Worm (Caenorhabditis elegans) whole organism, L4 larva: ENCODE data around the gene T15H9.5.

Experiments
- D1046.2 ChIP-seq: fragments of 200-800 bp; sonication (Bioruptor generic); IDR thresholded peaks from 2 replicates; pipeline ENCODE4 v1.3.6; 2022; ENCODE audit warnings: missing genetic modification characterization, missing compliant biosample characterization
- F37D6.2 ChIP-seq: sonication (generic microtip); optimal IDR thresholded peaks from 2 replicates; lab custom pipeline; 2016; ENCODE audit warnings: mild to moderate bottlenecking, missing genetic modification characterization, missing compliant biosample characterization
- F44E2.7 ChIP-seq: fragments of 200-800 bp; sonication (Bioruptor generic); IDR thresholded peaks from 2 replicates; pipeline ENCODE4 v2.1.2; 2022; ENCODE audit warnings: missing genetic modification characterization, missing compliant biosample characterization
- T20F7.1 ChIP-seq: fragments of 200-800 bp; sonication (Bioruptor generic); optimal IDR thresholded peaks from 2 replicates; lab custom pipeline; 2018; ENCODE audit warnings: mild to moderate bottlenecking, missing genetic modification characterization, missing compliant biosample characterization
- Y105C5A.15 ChIP-seq: fragments of 200-800 bp; sonication (Bioruptor generic); IDR thresholded peaks from 2 replicates; pipeline ENCODE4 v1.3.6; 2022; ENCODE audit warnings: missing genetic modification characterization, missing compliant biosample characterization
- Y48G9A.11 ChIP-seq: fragments of 200-800 bp; sonication (Bioruptor generic); IDR thresholded peaks from 2 replicates; pipeline ENCODE4 v1.3.6; 2022; ENCODE audit warnings: missing genetic modification reagents, missing genetic modification characterization, missing compliant biosample characterization
- ZK337.2 ChIP-seq: fragments of 200-800 bp; sonication (Bioruptor generic); IDR thresholded peaks from 2 replicates; pipeline ENCODE4 v1.3.6; 2022; ENCODE audit warnings: missing genetic modification reagents, missing genetic modification characterization, missing compliant biosample characterization
- ama-1 ChIP-seq: fragments of 150-350 bp; optimal IDR thresholded peaks from 2 replicates; lab custom pipeline; 2014; ENCODE audit warnings: inconsistent platforms, mixed read lengths
- ceh-20 ChIP-seq: fragments of 200-800 bp; sonication (Bioruptor generic); IDR thresholded peaks from 2 replicates; pipeline ENCODE4 v1.3.6; 2022; ENCODE audit warnings: missing genetic modification reagents, missing genetic modification characterization, missing compliant biosample characterization
- ceh-28 ChIP-seq: fragments of 150-350 bp; optimal IDR thresholded peaks from 2 replicates; lab custom pipeline; 2014; ENCODE audit warnings: missing biosample characterization, missing genetic modification reagents, missing genetic modification characterization
- ceh-32 ChIP-seq: sonication (generic microtip); optimal IDR thresholded peaks from 2 replicates; lab custom pipeline; 2016; ENCODE audit warnings: mild to moderate bottlenecking, missing genetic modification characterization, missing compliant biosample characterization; ENCODE audit not compliant: poor library complexity
- ceh-44 ChIP-seq: fragments of 200-800 bp; sonication (Bioruptor generic); IDR thresholded peaks from 2 replicates; pipeline ENCODE4 v1.3.6; 2022; ENCODE audit warnings: missing genetic modification reagents, missing genetic modification characterization, missing compliant biosample characterization
- ceh-62 ChIP-seq: sonication (generic microtip); optimal IDR thresholded peaks from 2 replicates; lab custom pipeline; 2017; ENCODE audit warnings: missing biosample characterization, missing genetic modification characterization
- daf-8 ChIP-seq: fragments of 200-800 bp; sonication (Bioruptor generic); IDR thresholded peaks from 2 replicates; pipeline ENCODE4 v1.3.6; 2022; ENCODE audit warnings: missing genetic modification characterization, missing compliant biosample characterization
- dmd-6 ChIP-seq: fragments of 200-800 bp; sonication (Bioruptor generic); IDR thresholded peaks from 2 replicates; pipeline ENCODE4 v1.3.6; 2022; ENCODE audit warnings: missing genetic modification reagents, missing genetic modification characterization, missing compliant biosample characterization
- egl-27 ChIP-seq: sonication (generic microtip); optimal IDR thresholded peaks from 3 replicates; lab custom pipeline; 2017; ENCODE audit warnings: missing biosample characterization, missing genetic modification reagents, missing genetic modification characterization
- egl-43 ChIP-seq: fragments of 200-800 bp; sonication (Bioruptor generic); IDR thresholded peaks from 2 replicates; pipeline ENCODE4 v1.3.6; 2022; ENCODE audit warnings: missing genetic modification reagents, missing genetic modification characterization, missing compliant biosample characterization
- fkh-10 ChIP-seq: fragments of 150-350 bp; optimal IDR thresholded peaks from 2 replicates; lab custom pipeline; 2014; ENCODE audit warnings: missing biosample characterization, missing genetic modification reagents, missing genetic modification characterization
- gei-8 ChIP-seq: fragments of 200-800 bp; sonication (Bioruptor generic); optimal IDR thresholded peaks from 2 replicates; lab custom pipeline; 2018; ENCODE audit warnings: mild to moderate bottlenecking, missing genetic modification characterization, missing compliant biosample characterization
- hlh-30 ChIP-seq: sonication (generic microtip); optimal IDR thresholded peaks from 2 replicates; lab custom pipeline; 2017; ENCODE audit warnings: antibody characterized with exemption, mild to moderate bottlenecking, missing genetic modification characterization, missing compliant biosample characterization; ENCODE audit not compliant: insufficient read depth
- lim-7 ChIP-seq: fragments of 200-800 bp; sonication (Bioruptor generic); IDR thresholded peaks from 2 replicates; pipeline ENCODE4 v1.3.6; 2022; ENCODE audit warnings: missing genetic modification characterization, missing compliant biosample characterization
- lin-13 ChIP-seq: fragments of 150-350 bp; optimal IDR thresholded peaks from 2 replicates; lab custom pipeline; 2014; ENCODE audit warnings: missing biosample characterization, missing genetic modification reagents, missing genetic modification characterization
- lin-38 ChIP-seq: fragments of 200-800 bp; sonication (Bioruptor generic); IDR thresholded peaks from 2 replicates; pipeline ENCODE4 v1.3.6; 2022; ENCODE audit warnings: missing genetic modification reagents, missing genetic modification characterization, missing compliant biosample characterization
- lin-39 ChIP-seq: fragments of 150-350 bp; optimal IDR thresholded peaks from 2 replicates; lab custom pipeline; 2014; ENCODE audit warnings: missing biosample characterization, missing genetic modification reagents, missing genetic modification characterization
- lir-3 ChIP-seq: sonication (generic microtip); optimal IDR thresholded peaks from 2 replicates; lab custom pipeline; 2016; ENCODE audit warnings: mild to moderate bottlenecking, missing genetic modification characterization, missing compliant biosample characterization
- madf-9 ChIP-seq: fragments of 200-800 bp; sonication (Bioruptor generic); conservative IDR thresholded peaks from 2 replicates; pipeline ENCODE4 v1.3.6; 2022; ENCODE audit warnings: missing genetic modification reagents, missing genetic modification characterization, missing compliant biosample characterization
- mdt-29 ChIP-seq: fragments of 200-800 bp; sonication (Bioruptor generic); IDR thresholded peaks from 2 replicates; pipeline ENCODE4 v1.3.6; 2022; ENCODE audit warnings: missing genetic modification reagents, missing genetic modification characterization, missing compliant biosample characterization
- mes-2 ChIP-seq: sonication (generic microtip); optimal IDR thresholded peaks from 2 replicates; lab custom pipeline; 2016; ENCODE audit warnings: missing genotype, mild to moderate bottlenecking, missing genetic modification characterization, missing compliant biosample characterization; ENCODE audit not compliant: poor library complexity, severe bottlenecking
- mxl-2 ChIP-seq: fragments of 200-800 bp; sonication (Bioruptor generic); conservative IDR thresholded peaks from 2 replicates; pipeline ENCODE4 v1.3.6; 2022; ENCODE audit warnings: missing genetic modification reagents, missing genetic modification characterization, missing compliant biosample characterization
- mxl-3 ChIP-seq: fragments of 200-800 bp; sonication (Bioruptor generic); optimal IDR thresholded peaks from 2 replicates; lab custom pipeline; 2018; ENCODE audit warnings: mild to moderate bottlenecking, missing genetic modification characterization, missing compliant biosample characterization
- nhr-102 ChIP-seq: sonication (generic microtip); optimal IDR thresholded peaks from 2 replicates; lab custom pipeline; 2016; ENCODE audit warnings: mild to moderate bottlenecking, missing genetic modification characterization, moderate library complexity, missing compliant biosample characterization
- nhr-11 ChIP-seq: fragments of 150-350 bp; optimal IDR thresholded peaks from 2 replicates; lab custom pipeline; 2014; ENCODE audit warnings: missing biosample characterization, missing genetic modification characterization
- nhr-111 ChIP-seq: fragments of 200-800 bp; sonication (Bioruptor generic); optimal IDR thresholded peaks from 2 replicates; lab custom pipeline; 2018; ENCODE audit warnings: mild to moderate bottlenecking, missing genetic modification characterization, missing compliant biosample characterization
- nhr-237 ChIP-seq: sonication (generic microtip); optimal IDR thresholded peaks from 2 replicates; lab custom pipeline; 2017; ENCODE audit warnings: missing biosample characterization, missing genetic modification characterization
- nhr-28 ChIP-seq: fragments of 150-350 bp; optimal IDR thresholded peaks from 2 replicates; lab custom pipeline; 2014; ENCODE audit warnings: missing biosample characterization, missing genetic modification characterization
- nhr-42 ChIP-seq: fragments of 200-800 bp; sonication (Bioruptor generic); IDR thresholded peaks from 2 replicates; pipeline ENCODE4 v1.3.6; 2022; ENCODE audit warnings: missing genetic modification characterization, missing compliant biosample characterization
- nhr-77 ChIP-seq: fragments of 150-350 bp; optimal IDR thresholded peaks from 2 replicates; lab custom pipeline; 2014; ENCODE audit warnings: missing biosample characterization, missing genetic modification characterization
- pha-4 ChIP-seq, 2 experiments: fragments of 150-350 bp in 1 of 2; fragments of 200-800 bp in 1 of 2; sonication (Bioruptor generic) in 1 of 2; IDR thresholded peaks in 1 of 2; optimal IDR thresholded peaks in 1 of 2; 2 replicates each; pipeline versions ENCODE4 v1.3.6 to Lab custom; 2014 to 2022; ENCODE audit warnings: missing genetic modification characterization in 2 of 2, missing genetic modification reagents in 2 of 2, missing biosample characterization in 1 of 2, missing compliant biosample characterization in 1 of 2
- pqm-1 ChIP-seq: sonication (generic microtip); optimal IDR thresholded peaks from 2 replicates; lab custom pipeline; 2017; ENCODE audit warnings: missing biosample characterization, missing genetic modification characterization
- set-16 ChIP-seq: fragments of 200-800 bp; sonication (Bioruptor generic); IDR thresholded peaks from 2 replicates; pipeline ENCODE4 v1.3.6; 2022; ENCODE audit warnings: missing genetic modification reagents, missing genetic modification characterization, missing compliant biosample characterization
- skn-1 ChIP-seq: fragments of 150-350 bp; optimal IDR thresholded peaks from 2 replicates; lab custom pipeline; 2014; ENCODE audit warnings: missing biosample characterization, missing genetic modification characterization
- snpc-1.2 ChIP-seq: fragments of 200-800 bp; sonication (Bioruptor generic); IDR thresholded peaks from 2 replicates; pipeline ENCODE4 v1.3.6; 2022; ENCODE audit warnings: missing genetic modification reagents, missing genetic modification characterization, missing compliant biosample characterization
- snpc-4 ChIP-seq: fragments of 150-350 bp; optimal IDR thresholded peaks from 2 replicates; lab custom pipeline; 2014; ENCODE audit warnings: missing biosample characterization, missing genetic modification characterization
- tag-97 ChIP-seq: fragments of 200-800 bp; sonication (Bioruptor generic); IDR thresholded peaks from 2 replicates; pipeline ENCODE4 v1.3.6; 2022; ENCODE audit warnings: missing genetic modification characterization, missing compliant biosample characterization
- unc-39 ChIP-seq: sonication (generic microtip); optimal IDR thresholded peaks from 2 replicates; lab custom pipeline; 2017; ENCODE audit warnings: missing biosample characterization, missing genetic modification characterization
- unc-62 ChIP-seq, 3 experiments: fragments of 150-350 bp in 1 of 3; sonication (generic microtip); optimal IDR thresholded peaks in 2 of 3; peaks in 1 of 3; 1 replicate in 1 of 3; 2 replicates in 2 of 3; lab custom pipeline; 2014 to 2017; ENCODE audit warnings: missing biosample characterization in 3 of 3, missing genetic modification characterization in 3 of 3, missing genetic modification reagents in 3 of 3, missing genotype in 1 of 3
- zag-1 ChIP-seq: fragments of 150-350 bp; optimal IDR thresholded peaks from 2 replicates; lab custom pipeline; 2014; ENCODE audit warnings: missing biosample characterization, missing genetic modification characterization
- zfp-2 ChIP-seq: sonication (generic microtip); optimal IDR thresholded peaks from 2 replicates; lab custom pipeline; 2016; ENCODE audit warnings: mild to moderate bottlenecking, missing genetic modification characterization, missing compliant biosample characterization
- zfp-3 ChIP-seq: fragments of 200-800 bp; sonication (Bioruptor generic); conservative IDR thresholded peaks from 2 replicates; pipeline ENCODE4 v1.3.6; 2022; ENCODE audit warnings: missing genetic modification reagents, missing genetic modification characterization, missing compliant biosample characterization
- zip-2 ChIP-seq: fragments of 150-350 bp; optimal IDR thresholded peaks from 2 replicates; lab custom pipeline; 2014; ENCODE audit warnings: missing biosample characterization, missing genetic modification characterization
- ztf-11 ChIP-seq: fragments of 150-350 bp; optimal IDR thresholded peaks from 2 replicates; lab custom pipeline; 2014; ENCODE audit warnings: missing biosample characterization, missing genetic modification characterization

Gene T15H9.5

DNA sequence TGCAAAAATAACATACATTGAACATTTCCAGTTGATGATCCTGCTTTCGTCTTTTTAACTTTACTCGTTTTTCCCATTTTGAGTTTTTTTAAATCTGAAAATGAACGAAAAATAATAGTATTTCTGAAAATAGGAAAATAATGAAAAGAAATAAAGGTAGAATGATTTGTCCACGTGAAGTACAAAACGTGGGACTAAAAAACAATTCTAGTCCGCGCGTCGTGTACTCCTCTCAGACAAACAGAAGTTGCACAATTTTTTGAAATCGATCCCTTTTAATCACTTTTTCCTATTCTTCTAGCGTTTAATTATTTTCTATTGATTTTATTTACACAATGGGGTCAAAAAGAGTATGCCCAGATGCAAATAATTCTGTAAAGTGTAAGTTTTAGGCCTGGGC lies 20.2 kb downstream of the T15H9.5 start, which contains the start of the genes E02H1.1 and tag-124:
Gene E02H1.1 (minus strand): TSS at position 94 of the 400 bp plus-strand sequence.
Gene tag-124 (plus strand): TSS at position 222 of the 400 bp plus-strand sequence.
- no peak for TF ChIP-seq fkh-10 (GFP tag; lab: Kevin White, UChicago)
- TF ChIP-seq ceh-28 (tag; lab: Kevin White, UChicago) = no peak
- TF ChIP-seq lir-3 = no peak
- no peak for TF ChIP-seq snpc-4
- TF ChIP-seq nhr-42 = no peak
- TF ChIP-seq lin-39 (tag; lab: Kevin White, UChicago) = no peak
- TF ChIP-seq mxl-2 = no peak
- TF ChIP-seq pha-4 (GFP tag; IDR thresholded peaks at IDR 0.05; lab: Robert Waterston, UW) = 0 out of 2 replicates have a peak, but pooled peaks have one; percentile 9
- TF ChIP-seq pha-4 (tag; optimal IDR thresholded peaks at IDR 0.05; lab: Kevin White, UChicago) = peak; percentile 49
- TF ChIP-seq ama-1 (lab: Kevin White, UChicago) = no peak
- TF ChIP-seq Y48G9A.11 (GFP tag; lab: Robert Waterston, UW) = peak; percentile 70; the same call in 1 of the 2 replicates
- no peak for TF ChIP-seq pqm-1
- TF ChIP-seq madf-9 (GFP tag; lab: Robert Waterston, UW) = peak; percentile 66
- TF ChIP-seq Y105C5A.15 (GFP tag; lab: Robert Waterston, UW) = no peak
- no peak for TF ChIP-seq gei-8 (GFP tag; lab: Kevin White, UChicago)
- TF ChIP-seq nhr-102 (tag; lab: Kevin White, UChicago) = peak; percentile 48
- TF ChIP-seq ceh-44 (GFP tag; lab: Robert Waterston, UW) = no peak
- TF ChIP-seq set-16 (GFP tag; lab: Robert Waterston, UW) = no peak
- peak; percentile 35 for TF ChIP-seq nhr-28 (tag; lab: Kevin White, UChicago)
- TF ChIP-seq lin-13 (GFP tag; lab: Kevin White, UChicago) = no peak
- no peak for TF ChIP-seq D1046.2 (GFP tag; lab: Robert Waterston, UW)
- no peak for TF ChIP-seq F44E2.7 (GFP tag; lab: Robert Waterston, UW)
- TF ChIP-seq zag-1 = no peak
- TF ChIP-seq egl-27 (tag; lab: Kevin White, UChicago) = no peak
- TF ChIP-seq lin-38 = peak; percentile 62
- TF ChIP-seq dmd-6 = peak; percentile 73
- TF ChIP-seq ztf-11 (tag; lab: Kevin White, UChicago) = no peak
- TF ChIP-seq ceh-62 (tag; lab: Kevin White, UChicago) = no peak
- no peak for TF ChIP-seq unc-62 (GFP tag; optimal IDR thresholded peaks at IDR 0.05 in 1 of 2; lab: Kevin White, UChicago)
- no peak for TF ChIP-seq unc-62 (tag; optimal IDR thresholded peaks at IDR 0.05; lab: Kevin White, UChicago)
- no peak for TF ChIP-seq nhr-111 (GFP tag; lab: Kevin White, UChicago)
- no peak for TF ChIP-seq snpc-1.2 (GFP tag; lab: Robert Waterston, UW)
- no peak for TF ChIP-seq daf-8 (GFP tag; lab: Robert Waterston, UW)
- TF ChIP-seq ceh-32 (tag; lab: Kevin White, UChicago) = no peak
- TF ChIP-seq ZK337.2 (GFP tag; lab: Robert Waterston, UW) = peak; percentile 83
- peak; percentile 32 for TF ChIP-seq mxl-3 (GFP tag; lab: Kevin White, UChicago)
- peak; percentile 78 for TF ChIP-seq zip-2
- TF ChIP-seq F37D6.2 (tag; lab: Kevin White, UChicago) = no peak
- peak; percentile 49; the same call in 1 of the 2 replicates for TF ChIP-seq ceh-20 (GFP tag; lab: Robert Waterston, UW)
- TF ChIP-seq T20F7.1 (GFP tag; lab: Kevin White, UChicago) = peak; percentile 82
- TF ChIP-seq mes-2 (tag; lab: Kevin White, UChicago) = peak; percentile 99
- TF ChIP-seq zfp-3 = no peak
- TF ChIP-seq tag-97 (GFP tag; lab: Robert Waterston, UW) = 0 out of 2 replicates have a peak, but pooled peaks have one; percentile 51
- TF ChIP-seq zfp-2 (tag; lab: Kevin White, UChicago) = no peak
- TF ChIP-seq nhr-11 (tag; lab: Kevin White, UChicago) = peak; percentile 87
- TF ChIP-seq hlh-30 (tag; lab: Kevin White, UChicago) = peak; percentile 42
- no peak for TF ChIP-seq mdt-29 (GFP tag; lab: Robert Waterston, UW)
- TF ChIP-seq lim-7 (GFP tag; lab: Robert Waterston, UW) = no peak
- no peak for TF ChIP-seq nhr-77 (tag; lab: Kevin White, UChicago)
- TF ChIP-seq unc-39 (tag; lab: Kevin White, UChicago) = no peak
- no peak for TF ChIP-seq nhr-237 (tag; lab: Kevin White, UChicago)
- no peak for TF ChIP-seq skn-1
- TF ChIP-seq egl-43 (GFP tag; lab: Robert Waterston, UW) = no peak
